Fruit fly (Drosophila melanogaster): ENCODE data around the gene mIF2.

- TF ChIP-seq CG8119 (GFP tag; IDR thresholded peaks at IDR 0.05) (no peak), CG9139 (GFP tag; optimal IDR thresholded peaks at IDR 0.05) (no peak), eg (GFP tag; IDR thresholded peaks at IDR 0.05) (no peak)
Measured at dm6 chr3R:28556385-28556784, 11.8 kb upstream of the mIF2 start.
